Worm (Caenorhabditis elegans) whole organism, L3 larva: Measurements from ENCODE around the gene srsx-21.
A peak's percentile ranks its signal among the peaks of the same experiment; 100 is the strongest.

Experiments
- ZK546.5 ChIP-seq: sonication (generic microtip); optimal IDR thresholded peaks from 2 replicates; lab custom pipeline; 2017; ENCODE audit warnings: missing biosample characterization, missing genetic modification characterization
- aly-2 ChIP-seq: fragments of 150-350 bp; optimal IDR thresholded peaks from 2 replicates; lab custom pipeline; 2014; ENCODE audit warnings: missing biosample characterization, missing genetic modification characterization
- ama-1 ChIP-seq: fragments of 150-350 bp; optimal IDR thresholded peaks from 2 replicates; lab custom pipeline; 2018
- ceh-16 ChIP-seq: sonication (generic microtip); optimal IDR thresholded peaks from 2 replicates; lab custom pipeline; 2017; ENCODE audit warnings: missing biosample characterization, missing genetic modification characterization
- ceh-28 ChIP-seq: fragments of 150-350 bp; optimal IDR thresholded peaks from 2 replicates; lab custom pipeline; 2014; ENCODE audit warnings: missing biosample characterization, missing genetic modification reagents, missing genetic modification characterization
- ceh-82 ChIP-seq: fragments of 150-350 bp; optimal IDR thresholded peaks from 2 replicates; lab custom pipeline; 2014; ENCODE audit warnings: missing biosample characterization, missing genetic modification characterization
- ceh-9 ChIP-seq: sonication (generic microtip); optimal IDR thresholded peaks from 2 replicates; lab custom pipeline; 2018; ENCODE audit warnings: missing biosample characterization, missing genetic modification characterization
- daf-12 ChIP-seq: fragments of 150-350 bp; optimal IDR thresholded peaks from 2 replicates; lab custom pipeline; 2014; ENCODE audit warnings: missing biosample characterization, missing genetic modification reagents, missing genetic modification characterization
- egl-5 ChIP-seq: fragments of 150-350 bp; optimal IDR thresholded peaks from 2 replicates; lab custom pipeline; 2017; ENCODE audit warnings: missing biosample characterization, missing genetic modification reagents, missing genetic modification characterization, inconsistent platforms
- elt-1 ChIP-seq: fragments of 150-350 bp; optimal IDR thresholded peaks from 2 replicates; lab custom pipeline; 2014; ENCODE audit warnings: missing biosample characterization, missing genetic modification characterization
- elt-2 ChIP-seq: sonication (generic microtip); optimal IDR thresholded peaks from 2 replicates; lab custom pipeline; 2016; ENCODE audit warnings: missing genetic modification reagents, mild to moderate bottlenecking, missing genetic modification characterization, missing compliant biosample characterization
- eor-1 ChIP-seq, 2 experiments: fragments of 150-350 bp; optimal IDR thresholded peaks; 2 replicates each; lab custom pipeline; 2014 to 2018; ENCODE audit warnings: missing biosample characterization in 2 of 2, missing genetic modification characterization in 2 of 2
- fos-1 ChIP-seq: fragments of 150-350 bp; optimal IDR thresholded peaks from 2 replicates; lab custom pipeline; 2014; ENCODE audit warnings: missing biosample characterization, missing genetic modification characterization
- hmg-11 ChIP-seq: sonication (generic microtip); optimal IDR thresholded peaks from 2 replicates; lab custom pipeline; 2016; ENCODE audit warnings: missing genetic modification characterization, missing compliant biosample characterization
- jun-1 ChIP-seq: fragments of 150-350 bp; optimal IDR thresholded peaks from 2 replicates; lab custom pipeline; 2014; ENCODE audit warnings: missing biosample characterization, missing genetic modification reagents, missing genetic modification characterization
- lin-15B ChIP-seq: fragments of 150-350 bp; optimal IDR thresholded peaks from 2 replicates; lab custom pipeline; 2014; ENCODE audit warnings: missing biosample characterization, missing genetic modification characterization
- lsy-12 ChIP-seq: sonication (generic microtip); optimal IDR thresholded peaks from 2 replicates; lab custom pipeline; 2016; ENCODE audit warnings: mild to moderate bottlenecking, missing genetic modification characterization, missing compliant biosample characterization
- mdl-1 ChIP-seq: fragments of 150-350 bp; optimal IDR thresholded peaks from 2 replicates; lab custom pipeline; 2014; ENCODE audit warnings: missing biosample characterization, missing genetic modification characterization
- nhr-11 ChIP-seq: fragments of 150-350 bp; optimal IDR thresholded peaks from 2 replicates; lab custom pipeline; 2014; ENCODE audit warnings: missing biosample characterization, missing genetic modification characterization
- nhr-12 ChIP-seq: fragments of 150-350 bp; optimal IDR thresholded peaks from 2 replicates; lab custom pipeline; 2014; ENCODE audit warnings: missing biosample characterization, missing genetic modification characterization
- nhr-25 ChIP-seq: sonication (generic microtip); optimal IDR thresholded peaks from 2 replicates; lab custom pipeline; 2017; ENCODE audit warnings: missing biosample characterization, missing genetic modification characterization
- nhr-28 ChIP-seq: fragments of 150-350 bp; optimal IDR thresholded peaks from 2 replicates; lab custom pipeline; 2014; ENCODE audit warnings: missing biosample characterization, missing genetic modification characterization
- nhr-43 ChIP-seq: sonication (generic microtip); optimal IDR thresholded peaks from 2 replicates; lab custom pipeline; 2016; ENCODE audit warnings: mild to moderate bottlenecking, missing genetic modification characterization, missing compliant biosample characterization; ENCODE audit not compliant: poor library complexity, severe bottlenecking
- nhr-67 ChIP-seq: fragments of 150-350 bp; optimal IDR thresholded peaks from 2 replicates; lab custom pipeline; 2014; ENCODE audit warnings: missing biosample characterization, missing genetic modification characterization
- nhr-77 ChIP-seq: fragments of 150-350 bp; optimal IDR thresholded peaks from 2 replicates; lab custom pipeline; 2014; ENCODE audit warnings: missing biosample characterization, missing genetic modification characterization
- pha-4 ChIP-seq: fragments of 150-350 bp; optimal IDR thresholded peaks from 2 replicates; lab custom pipeline; 2014; ENCODE audit warnings: missing biosample characterization, missing genetic modification reagents, missing genetic modification characterization
- pqm-1 ChIP-seq: fragments of 150-350 bp; optimal IDR thresholded peaks from 2 replicates; lab custom pipeline; 2017; ENCODE audit warnings: missing biosample characterization, missing genetic modification characterization, inconsistent platforms
- sea-2 ChIP-seq: fragments of 150-350 bp; sonication (generic microtip); optimal IDR thresholded peaks from 4 replicates; lab custom pipeline; 2014; ENCODE audit warnings: missing biosample characterization, missing genetic modification reagents, missing genetic modification characterization
- skn-1 ChIP-seq: fragments of 150-350 bp; optimal IDR thresholded peaks from 2 replicates; lab custom pipeline; 2014; ENCODE audit warnings: missing biosample characterization, missing genetic modification characterization
- snpc-4 ChIP-seq: fragments of 150-350 bp; optimal IDR thresholded peaks from 2 replicates; lab custom pipeline; 2014; ENCODE audit warnings: missing biosample characterization, missing genetic modification characterization
- unc-62 ChIP-seq: fragments of 150-350 bp; sonication (generic microtip); optimal IDR thresholded peaks from 4 replicates; lab custom pipeline; 2014; ENCODE audit warnings: missing biosample characterization, missing genetic modification reagents, missing genetic modification characterization
- zag-1 ChIP-seq: fragments of 150-350 bp; optimal IDR thresholded peaks from 2 replicates; lab custom pipeline; 2014; ENCODE audit warnings: missing biosample characterization, missing genetic modification characterization
- ztf-11 ChIP-seq: fragments of 150-350 bp; optimal IDR thresholded peaks from 2 replicates; lab custom pipeline; 2014; ENCODE audit warnings: missing biosample characterization, missing genetic modification characterization
- ztf-4 ChIP-seq: fragments of 150-350 bp; optimal IDR thresholded peaks from 2 replicates; lab custom pipeline; 2014; ENCODE audit warnings: missing biosample characterization, missing genetic modification characterization

srsx-21 gene

ce11 chrV:9791332-9791731 is 46.4 kb upstream of the srsx-21 start, which contains the start of gene lipl-2:
Gene lipl-2 (plus strand): TSS chrV:9791567.
- TF ChIP-seq daf-12 (tag; lab: Kevin White, UChicago) (no peak), nhr-12 (no peak), pha-4 (tag; lab: Kevin White, UChicago) (peak; percentile 61), sea-2 (GFP tag; lab: Kevin White, UChicago) (no peak), elt-2 (tag; lab: Kevin White, UChicago) (peak; percentile 87), ceh-28 (no peak), pqm-1 (peak; percentile 81)
- TF ChIP-seq, all 47 proteins: peak for 3

ce11 chrV:9794997-9795396 is 42.8 kb upstream of the srsx-21 start:
- peak; percentile 23 for TF ChIP-seq elt-2 (tag; lab: Kevin White, UChicago)
- no peak for TF ChIP-seq lin-15B (tag; lab: Kevin White, UChicago)
- no peak for TF ChIP-seq eor-1 (tag; optimal IDR thresholded peaks at IDR 0.05; lab: Kevin White, UChicago)
- no peak for TF ChIP-seq ceh-9 (tag; lab: Kevin White, UChicago)
- TF ChIP-seq jun-1 (tag; lab: Kevin White, UChicago) = no peak

ce11 chrV:9796002-9796401 is 41.8 kb upstream of the srsx-21 start:
- TF ChIP-seq eor-1 (tag; optimal IDR thresholded peaks at IDR 0.05; lab: Kevin White, UChicago) (no peak), ama-1 (lab: Kevin White, UChicago) (no peak), nhr-43 (tag; lab: Kevin White, UChicago) (no peak), pha-4 (tag; lab: Kevin White, UChicago) (no peak), mdl-1 (tag; lab: Kevin White, UChicago) (no peak), snpc-4 (no peak), ceh-82 (tag; lab: Kevin White, UChicago) (no peak), nhr-11 (tag; lab: Kevin White, UChicago) (no peak)

- no peak for TF ChIP-seq aly-2
- no peak for TF ChIP-seq ceh-16
- no peak for TF ChIP-seq snpc-4
- TF ChIP-seq nhr-77 (tag; lab: Kevin White, UChicago) = no peak
- TF ChIP-seq nhr-12 = no peak
- TF ChIP-seq nhr-67 (tag; lab: Kevin White, UChicago) = no peak
- no peak for TF ChIP-seq ZK546.5 (tag; lab: Kevin White, UChicago)
- no peak for TF ChIP-seq lsy-12 (tag; lab: Kevin White, UChicago)
- no peak for TF ChIP-seq ceh-9 (tag; lab: Kevin White, UChicago)
- no peak for TF ChIP-seq elt-1 (tag; lab: Kevin White, UChicago)
Observed at ce11 chrV:9796562-9796961, 41.2 kb upstream of the srsx-21 start, which contains the start of gene F46B6.9. Gene F46B6.9 (plus strand): TSS chrV:9796862.

ce11 chrV:9798212-9798611 is 39.6 kb upstream of the srsx-21 start:
- TF ChIP-seq pqm-1 (no peak), nhr-28 (tag; lab: Kevin White, UChicago) (no peak), fos-1 (tag; lab: Kevin White, UChicago) (no peak), egl-5 (tag; lab: Kevin White, UChicago) (no peak), skn-1 (no peak), ztf-4 (no peak), jun-1 (tag; lab: Kevin White, UChicago) (no peak), daf-12 (tag; lab: Kevin White, UChicago) (no peak), ZK546.5 (tag; lab: Kevin White, UChicago) (no peak)
- TF ChIP-seq, all 47 proteins: peak for 0

ce11 chrV:9799076-9799475 is 38.7 kb upstream of the srsx-21 start, which contains the start of gene F46B6.13:
Gene F46B6.13 (minus strand): TSS chrV:9799176.
- TF ChIP-seq ztf-4 = no peak
- no peak for TF ChIP-seq jun-1 (tag; lab: Kevin White, UChicago)
- no peak for TF ChIP-seq nhr-12
- no peak for TF ChIP-seq ceh-28
- no peak for TF ChIP-seq nhr-11 (tag; lab: Kevin White, UChicago)
- TF ChIP-seq lin-15B (tag; lab: Kevin White, UChicago) = no peak
- no peak for TF ChIP-seq ceh-16
- no peak for TF ChIP-seq unc-62 (GFP tag; lab: Kevin White, UChicago)
- TF ChIP-seq hmg-11 (tag; lab: Kevin White, UChicago) = no peak
- no peak for TF ChIP-seq elt-1 (tag; lab: Kevin White, UChicago)
- TF ChIP-seq skn-1 = no peak
- no peak for TF ChIP-seq pqm-1
- no peak for TF ChIP-seq aly-2
- TF ChIP-seq nhr-67 (tag; lab: Kevin White, UChicago) = no peak
- TF ChIP-seq nhr-43 (tag; lab: Kevin White, UChicago) = no peak
- no peak for TF ChIP-seq ztf-11 (tag; lab: Kevin White, UChicago)
- TF ChIP-seq pha-4 (tag; lab: Kevin White, UChicago) = no peak
- TF ChIP-seq nhr-25 (tag; lab: Kevin White, UChicago) = no peak
- TF ChIP-seq zag-1 (tag; lab: Kevin White, UChicago) = no peak
- no peak for TF ChIP-seq ZK546.5 (tag; lab: Kevin White, UChicago)
